Worm (Caenorhabditis elegans) whole organism, L2 larva: ENCODE data around the gene K11H12.11.

ENCODE experiments used
- C34F6.9 ChIP-seq: fragments of 150-350 bp; optimal IDR thresholded peaks from 2 replicates; lab custom pipeline; 2014; ENCODE audit warnings: missing biosample characterization, missing genetic modification characterization
- F13H6.1 ChIP-seq: sonication (generic microtip); optimal IDR thresholded peaks from 2 replicates; lab custom pipeline; 2016; ENCODE audit warnings: missing genetic modification characterization, missing compliant biosample characterization
- R02D3.7 ChIP-seq: fragments of 150-350 bp; optimal IDR thresholded peaks from 2 replicates; lab custom pipeline; 2014; ENCODE audit warnings: missing biosample characterization, missing genetic modification characterization
- Y55F3AM.14 ChIP-seq: fragments of 200-800 bp; sonication (Bioruptor generic); optimal IDR thresholded peaks from 2 replicates; lab custom pipeline; 2018; ENCODE audit warnings: mild to moderate bottlenecking, missing genetic modification characterization, missing compliant biosample characterization
- alr-1 ChIP-seq: fragments of 150-350 bp; optimal IDR thresholded peaks from 2 replicates; lab custom pipeline; 2014; ENCODE audit warnings: missing biosample characterization, missing genetic modification characterization
- ama-1 ChIP-seq: fragments of 150-350 bp; optimal IDR thresholded peaks from 2 replicates; lab custom pipeline; 2018; ENCODE audit warnings: inconsistent platforms
- blmp-1 ChIP-seq: sonication (generic microtip); optimal IDR thresholded peaks from 2 replicates; lab custom pipeline; 2017; ENCODE audit warnings: missing genetic modification characterization, mild to moderate bottlenecking, missing compliant biosample characterization, antibody characterized with exemption, moderate library complexity; ENCODE audit not compliant: insufficient read depth
- ceh-16 ChIP-seq: fragments of 150-350 bp; optimal IDR thresholded peaks from 2 replicates; lab custom pipeline; 2014; ENCODE audit warnings: missing biosample characterization, missing genetic modification characterization
- ceh-82 ChIP-seq: fragments of 150-350 bp; optimal IDR thresholded peaks from 2 replicates; lab custom pipeline; 2014; ENCODE audit warnings: missing biosample characterization, missing genetic modification characterization
- crh-2 ChIP-seq: sonication (generic microtip); optimal IDR thresholded peaks from 2 replicates; lab custom pipeline; 2017; ENCODE audit warnings: missing biosample characterization, missing genetic modification characterization
- dmd-4 ChIP-seq: sonication (generic microtip); optimal IDR thresholded peaks from 2 replicates; lab custom pipeline; 2017; ENCODE audit warnings: missing biosample characterization, missing genetic modification characterization
- egl-27 ChIP-seq: sonication (generic microtip); optimal IDR thresholded peaks from 3 replicates; lab custom pipeline; 2017; ENCODE audit warnings: missing biosample characterization, missing genetic modification reagents, missing genetic modification characterization
- elt-1 ChIP-seq: fragments of 150-350 bp; optimal IDR thresholded peaks from 2 replicates; lab custom pipeline; 2014; ENCODE audit warnings: missing biosample characterization, missing genetic modification characterization
- gmeb-1 ChIP-seq: fragments of 150-350 bp; optimal IDR thresholded peaks from 2 replicates; lab custom pipeline; 2014; ENCODE audit warnings: missing biosample characterization, missing genetic modification characterization
- lin-11 ChIP-seq: fragments of 150-350 bp; sonication (generic microtip); optimal IDR thresholded peaks from 2 replicates; lab custom pipeline; 2014; ENCODE audit warnings: missing biosample characterization, missing genetic modification characterization, inconsistent platforms, mixed read lengths
- lin-13 ChIP-seq: fragments of 150-350 bp; optimal IDR thresholded peaks from 2 replicates; lab custom pipeline; 2014; ENCODE audit warnings: missing biosample characterization, missing genetic modification reagents, missing genetic modification characterization
- lin-39 ChIP-seq: fragments of 150-350 bp; optimal IDR thresholded peaks from 2 replicates; lab custom pipeline; 2014; ENCODE audit warnings: missing biosample characterization, missing genetic modification reagents, missing genetic modification characterization
- lsy-2 ChIP-seq, 2 experiments: fragments of 150-350 bp in 1 of 2; sonication (generic microtip) in 1 of 2; optimal IDR thresholded peaks; 2 replicates each; lab custom pipeline; 2014 to 2017; ENCODE audit warnings: missing biosample characterization in 2 of 2, missing genetic modification characterization in 2 of 2
- mab-5 ChIP-seq: fragments of 150-350 bp; optimal IDR thresholded peaks from 2 replicates; lab custom pipeline; 2014; ENCODE audit warnings: missing biosample characterization, missing genetic modification characterization
- mbf-1 ChIP-seq: sonication (generic microtip); optimal IDR thresholded peaks from 2 replicates; lab custom pipeline; 2017; ENCODE audit warnings: missing biosample characterization, missing genetic modification characterization
- mdl-1 ChIP-seq, 2 experiments: fragments of 150-350 bp in 1 of 2; sonication (generic microtip) in 1 of 2; optimal IDR thresholded peaks; 2 replicates each; lab custom pipeline; 2017; ENCODE audit warnings: missing biosample characterization in 2 of 2, missing genetic modification characterization in 2 of 2
- nhr-11 ChIP-seq: fragments of 150-350 bp; optimal IDR thresholded peaks from 2 replicates; lab custom pipeline; 2014; ENCODE audit warnings: missing biosample characterization, missing genetic modification characterization
- nhr-12 ChIP-seq: fragments of 150-350 bp; optimal IDR thresholded peaks from 2 replicates; lab custom pipeline; 2014; ENCODE audit warnings: missing biosample characterization, missing genetic modification characterization
- nhr-21 ChIP-seq: fragments of 150-350 bp; optimal IDR thresholded peaks from 2 replicates; lab custom pipeline; 2014; ENCODE audit warnings: missing biosample characterization, missing genetic modification characterization
- nhr-23 ChIP-seq: fragments of 150-350 bp; optimal IDR thresholded peaks from 2 replicates; lab custom pipeline; 2014; ENCODE audit warnings: missing biosample characterization, missing genetic modification reagents, missing genetic modification characterization
- nhr-25 ChIP-seq: fragments of 150-350 bp; sonication (generic microtip); optimal IDR thresholded peaks from 3 replicates; lab custom pipeline; 2014; ENCODE audit warnings: missing biosample characterization, missing genetic modification characterization
- nhr-6 ChIP-seq: fragments of 150-350 bp; optimal IDR thresholded peaks from 2 replicates; lab custom pipeline; 2014; ENCODE audit warnings: missing biosample characterization, missing genetic modification characterization
- nhr-77 ChIP-seq: fragments of 150-350 bp; optimal IDR thresholded peaks from 2 replicates; lab custom pipeline; 2014; ENCODE audit warnings: missing biosample characterization, missing genetic modification characterization
- peb-1 ChIP-seq: fragments of 150-350 bp; optimal IDR thresholded peaks from 2 replicates; lab custom pipeline; 2014; ENCODE audit warnings: missing biosample characterization, missing genetic modification characterization
- skn-1 ChIP-seq: sonication (generic microtip); optimal IDR thresholded peaks from 2 replicates; lab custom pipeline; 2017; ENCODE audit warnings: missing biosample characterization, missing genetic modification characterization
- sma-3 ChIP-seq: sonication (generic microtip); optimal IDR thresholded peaks from 2 replicates; lab custom pipeline; 2016; ENCODE audit warnings: missing genetic modification reagents, missing genetic modification characterization, missing compliant biosample characterization
- sma-9 ChIP-seq, 2 experiments: fragments of 150-350 bp in 1 of 2; sonication (generic microtip) in 1 of 2; optimal IDR thresholded peaks; 2 replicates each; lab custom pipeline; 2014 to 2016; ENCODE audit warnings: missing genetic modification characterization in 2 of 2, mild to moderate bottlenecking in 1 of 2, missing biosample characterization in 1 of 2, missing compliant biosample characterization in 1 of 2, missing genetic modification reagents in 1 of 2, moderate library complexity in 1 of 2
- snpc-4 ChIP-seq: fragments of 150-350 bp; optimal IDR thresholded peaks from 2 replicates; lab custom pipeline; 2014; ENCODE audit warnings: missing biosample characterization, missing genetic modification characterization
- unc-39 ChIP-seq: fragments of 150-350 bp; optimal IDR thresholded peaks from 2 replicates; lab custom pipeline; 2014; ENCODE audit warnings: missing biosample characterization, missing genetic modification characterization
- unc-55 ChIP-seq: fragments of 150-350 bp; sonication (generic microtip); optimal IDR thresholded peaks from 3 replicates; lab custom pipeline; 2014; ENCODE audit warnings: missing biosample characterization, missing genetic modification reagents, missing genetic modification characterization
- unc-62 ChIP-seq: fragments of 150-350 bp; optimal IDR thresholded peaks from 2 replicates; lab custom pipeline; 2014; ENCODE audit warnings: missing biosample characterization, missing genetic modification reagents, missing genetic modification characterization
- zag-1 ChIP-seq: fragments of 150-350 bp; optimal IDR thresholded peaks from 2 replicates; lab custom pipeline; 2014; ENCODE audit warnings: missing biosample characterization, missing genetic modification characterization
- ztf-1 ChIP-seq: fragments of 200-800 bp; sonication (Bioruptor generic); conservative IDR thresholded peaks from 2 replicates; pipeline ENCODE4 v1.3.6; 2022; ENCODE audit warnings: missing genetic modification characterization, missing compliant biosample characterization
- ztf-4 ChIP-seq: fragments of 150-350 bp; optimal IDR thresholded peaks from 2 replicates; lab custom pipeline; 2014; ENCODE audit warnings: missing biosample characterization, missing genetic modification characterization

Gene K11H12.11

DNA sequence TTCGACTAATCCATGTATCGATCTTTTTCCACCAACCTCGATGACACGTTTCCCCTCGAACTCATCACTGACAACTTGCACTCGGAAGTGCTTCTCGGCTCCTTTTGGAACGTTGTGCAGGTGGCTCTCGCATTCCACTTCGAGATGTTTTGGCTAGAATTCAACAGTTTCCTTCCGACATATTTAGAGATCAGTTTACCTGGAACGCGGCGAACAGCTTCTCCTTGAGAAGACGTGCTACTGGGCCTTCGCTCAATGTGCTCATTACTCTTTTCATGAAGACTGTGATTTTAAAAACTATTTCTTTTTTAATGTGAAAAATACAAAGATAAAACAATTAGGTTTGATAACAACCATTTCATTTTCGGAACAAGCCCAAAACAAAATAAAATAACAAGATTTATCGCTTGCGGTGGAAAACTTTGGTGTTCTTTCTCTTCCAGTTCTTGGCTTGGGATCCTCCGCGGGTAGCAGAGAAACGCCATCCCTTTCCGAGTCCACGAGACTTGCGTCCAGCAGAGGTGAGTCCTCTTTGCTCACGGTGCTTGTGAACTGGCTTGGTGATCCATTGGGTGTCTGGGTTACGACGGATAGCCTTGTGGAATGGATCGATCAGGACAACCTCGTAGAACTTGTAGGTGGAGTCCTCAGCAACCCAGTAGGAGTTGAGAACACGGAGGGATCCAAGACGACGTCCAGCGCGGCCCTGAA lies 17.1 kb downstream of the K11H12.11 start, which contains the start of gene K11H12.1:
Gene K11H12.1 (minus strand): TSS at position 284 of the 711 bp plus-strand sequence.
- TF ChIP-seq ama-1, result no peak
- no peak for TF ChIP-seq unc-62 (GFP tag; lab: Kevin White, UChicago)
- no peak for TF ChIP-seq nhr-11 (tag; lab: Kevin White, UChicago)
- no peak for TF ChIP-seq unc-39
- no peak for TF ChIP-seq sma-9 (GFP tag; optimal IDR thresholded peaks at IDR 0.05; lab: Kevin White, UChicago)
- no peak for TF ChIP-seq sma-9 (tag; optimal IDR thresholded peaks at IDR 0.05; lab: Kevin White, UChicago)
- TF ChIP-seq mab-5 (tag; lab: Kevin White, UChicago), result no peak
- no peak for TF ChIP-seq nhr-6 (tag; lab: Kevin White, UChicago)

DNA sequence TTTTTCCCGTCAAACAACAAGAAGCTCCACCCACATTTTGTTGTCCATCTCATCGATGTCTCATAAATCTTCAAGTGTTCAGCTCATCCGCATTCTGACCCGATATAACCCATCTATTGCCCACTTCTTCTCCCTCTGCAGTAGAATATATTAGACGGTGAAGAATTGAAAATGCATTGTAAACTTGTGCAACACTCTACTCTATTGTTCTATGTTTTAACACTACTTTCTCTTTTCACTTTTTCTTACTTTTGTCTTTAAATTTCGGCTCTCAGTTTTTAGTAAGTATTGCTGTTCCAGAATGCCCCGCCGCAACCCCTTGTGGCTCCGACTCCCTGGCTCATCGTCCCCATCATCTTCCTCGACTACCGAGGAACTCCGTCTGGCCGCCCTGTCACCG lies 21.0 kb downstream of the K11H12.11 start, which contains the start of gene K11H12.9:
Gene K11H12.9 (plus strand): TSS at position 301 of the 400 bp plus-strand sequence.
- TF ChIP-seq unc-39 (no peak), dmd-4 (tag; lab: Kevin White, UChicago) (no peak), zag-1 (tag; lab: Kevin White, UChicago) (no peak)

DNA sequence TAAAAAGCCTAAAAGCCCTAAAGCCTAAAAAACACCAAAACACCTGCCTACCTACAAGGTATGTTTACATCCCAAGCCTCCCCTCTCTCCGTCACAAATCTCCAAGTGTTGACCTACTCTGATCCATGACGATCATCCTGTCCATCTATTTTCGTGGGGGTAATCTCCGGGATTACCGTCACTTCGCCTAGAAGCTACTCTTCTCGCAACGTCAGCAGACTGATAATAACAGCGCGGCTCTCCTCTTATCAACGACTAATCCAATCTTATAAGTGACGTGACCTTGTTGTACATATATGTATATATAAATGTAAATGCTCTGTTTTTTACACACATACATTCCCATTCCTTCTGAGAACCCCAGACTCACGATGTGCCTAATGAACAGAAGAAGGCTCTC lies 22.0 kb downstream of the K11H12.11 start:
- TF ChIP-seq elt-1 (tag; lab: Kevin White, UChicago) (no peak), nhr-25 (tag; lab: Kevin White, UChicago) (no peak), egl-27 (tag; lab: Kevin White, UChicago) (no peak), snpc-4 (tag; lab: Kevin White, UChicago) (no peak), blmp-1 (tag; lab: Kevin White, UChicago) (no peak), ceh-82 (no peak), Y55F3AM.14 (no peak), unc-39 (no peak), ztf-1 (GFP tag; lab: Robert Waterston, UW) (no peak), C34F6.9 (tag; lab: Kevin White, UChicago) (no peak), mbf-1 (tag; lab: Kevin White, UChicago) (no peak), mab-5 (tag; lab: Kevin White, UChicago) (no peak), ama-1 (no peak), lsy-2 (tag; optimal IDR thresholded peaks at IDR 0.05; lab: Kevin White, UChicago) (no peak)

DNA sequence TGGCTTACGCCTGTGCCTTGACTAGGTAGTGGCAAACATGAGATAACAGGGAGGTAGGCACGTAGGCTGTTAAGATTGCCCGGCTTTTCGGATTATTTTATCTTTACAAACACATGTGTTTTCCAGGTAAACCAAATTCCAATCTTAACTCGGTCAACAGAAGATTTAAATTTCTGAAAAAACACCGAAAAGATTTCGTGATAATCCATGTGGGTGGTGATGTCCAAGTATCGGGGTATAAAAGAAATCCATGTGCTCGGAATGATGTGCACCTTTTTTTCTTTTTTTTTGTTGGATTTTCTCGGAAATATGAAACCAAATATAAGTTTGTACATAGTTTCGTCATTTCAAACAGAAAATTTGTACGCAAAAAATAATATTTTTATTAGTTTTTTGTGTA lies 26.9 kb downstream of the K11H12.11 start:
- no peak for TF ChIP-seq lin-11 (tag; lab: Kevin White, UChicago)
- no peak for TF ChIP-seq ceh-82
- TF ChIP-seq C34F6.9 (tag; lab: Kevin White, UChicago), result no peak
- TF ChIP-seq mab-5 (tag; lab: Kevin White, UChicago), result no peak
- no peak for TF ChIP-seq gmeb-1 (tag; lab: Kevin White, UChicago)
- no peak for TF ChIP-seq lin-13
- TF ChIP-seq mbf-1 (tag; lab: Kevin White, UChicago), result no peak
- no peak for TF ChIP-seq nhr-77 (tag; lab: Kevin White, UChicago)
- TF ChIP-seq nhr-21, result no peak
- TF ChIP-seq nhr-12 (tag; lab: Kevin White, UChicago), result no peak
- no peak for TF ChIP-seq mdl-1 (tag; optimal IDR thresholded peaks at IDR 0.05; lab: Kevin White, UChicago)
- no peak for TF ChIP-seq snpc-4 (tag; lab: Kevin White, UChicago)
- TF ChIP-seq F13H6.1 (tag; lab: Kevin White, UChicago), result no peak
- TF ChIP-seq skn-1 (tag; lab: Kevin White, UChicago), result no peak
- TF ChIP-seq sma-3, result no peak
- TF ChIP-seq alr-1 (tag; lab: Kevin White, UChicago), result no peak
- TF ChIP-seq unc-55 (GFP tag; lab: Kevin White, UChicago), result no peak
- no peak for TF ChIP-seq lsy-2 (tag; optimal IDR thresholded peaks at IDR 0.05; lab: Kevin White, UChicago)

DNA sequence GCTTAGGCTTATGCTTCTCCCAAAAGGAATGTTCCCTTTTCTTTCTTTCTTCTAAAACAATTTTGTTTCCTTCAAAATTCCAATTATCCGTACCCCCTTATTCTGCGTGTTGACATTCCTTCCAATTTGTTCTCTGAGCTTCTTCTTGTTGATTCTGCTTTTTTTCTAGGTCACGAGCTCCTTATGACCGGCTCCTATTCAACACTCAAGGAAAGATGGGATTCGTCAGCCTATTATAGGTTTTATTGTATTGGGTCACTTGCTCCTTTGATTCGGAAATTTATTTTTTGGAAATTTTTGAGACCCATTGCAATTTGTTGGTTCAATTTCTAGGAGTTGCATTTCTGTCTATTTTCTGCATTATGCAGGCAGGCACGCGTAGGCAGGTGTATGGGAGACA lies 31.2 kb downstream of the K11H12.11 start:
- TF ChIP-seq ceh-16 (tag; lab: Kevin White, UChicago) (no peak), ceh-82 (no peak), unc-62 (GFP tag; lab: Kevin White, UChicago) (no peak), egl-27 (tag; lab: Kevin White, UChicago) (no peak), lin-39 (tag; lab: Kevin White, UChicago) (no peak), R02D3.7 (tag; lab: Kevin White, UChicago) (no peak), ztf-1 (GFP tag; lab: Robert Waterston, UW) (no peak), peb-1 (tag; lab: Kevin White, UChicago) (no peak), nhr-23 (tag; lab: Kevin White, UChicago) (no peak), nhr-77 (tag; lab: Kevin White, UChicago) (no peak), ztf-4 (tag; lab: Kevin White, UChicago) (no peak), crh-2 (no peak), blmp-1 (tag; lab: Kevin White, UChicago) (no peak), unc-55 (GFP tag; lab: Kevin White, UChicago) (no peak)
- TF ChIP-seq, all 48 proteins: peak for 0
